Worm (Caenorhabditis elegans) whole organism, mixed stage, embryonic: ENCODE results near the gene W01B6.3.

Experiments used
- elt-3 ChIP-seq: fragments of 150-350 bp; optimal IDR thresholded peaks from 2 replicates; lab custom pipeline; 2014; ENCODE audit warnings: missing biosample characterization, missing genetic modification characterization
- lin-13 ChIP-seq: fragments of 150-350 bp; optimal IDR thresholded peaks from 2 replicates; lab custom pipeline; 2014; ENCODE audit warnings: missing biosample characterization, missing genetic modification characterization
- nhr-76 ChIP-seq: sonication (generic microtip); optimal IDR thresholded peaks from 2 replicates; lab custom pipeline; 2017; ENCODE audit warnings: missing biosample characterization, missing genetic modification characterization
- ztf-11 ChIP-seq: fragments of 150-350 bp; optimal IDR thresholded peaks from 2 replicates; lab custom pipeline; 2014; ENCODE audit warnings: missing biosample characterization, missing genetic modification characterization

DNA sequence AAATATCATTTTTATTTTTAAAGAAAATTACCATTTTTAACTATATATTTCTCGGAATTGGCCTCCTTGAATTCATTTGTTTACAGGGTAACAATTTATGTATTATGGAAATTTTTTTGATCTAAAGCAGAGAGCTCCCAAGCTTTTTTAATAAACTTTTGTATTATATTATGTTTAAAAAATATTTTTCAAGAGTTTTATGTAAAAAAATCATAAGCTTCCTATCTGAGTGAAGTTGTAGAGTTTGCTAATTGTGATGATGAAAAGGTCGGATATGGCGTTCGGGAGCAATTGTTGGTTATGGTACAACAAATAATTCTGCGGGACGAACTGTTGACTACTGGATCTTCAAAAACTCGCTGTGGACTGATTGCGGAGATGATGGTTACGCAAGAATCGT is 51.1 kb downstream of the W01B6.3 start, which contains the start of gene F44D12.19:
- TF ChIP-seq ztf-11 (tag; lab: Kevin White, UChicago): no peak
- no peak for TF ChIP-seq nhr-76 (tag; lab: Kevin White, UChicago)
- TF ChIP-seq lin-13 (tag; lab: Kevin White, UChicago): no peak
- TF ChIP-seq elt-3 (tag; lab: Kevin White, UChicago): no peak
